Fruit fly (Drosophila melanogaster): ENCODE data around the gene JMJD7.

Gene JMJD7

dm6 chr3L:13403141-13403867 is 46.8 kb downstream of the JMJD7 start (continued):
- TF ChIP-seq CG17186 (GFP tag; optimal IDR thresholded peaks at IDR 0.05) (no peak), D (optimal IDR thresholded peaks at IDR 0.05) (no peak), D (GFP tag; optimal IDR thresholded peaks at IDR 0.05) (peak; percentile 64), CG4730 (GFP tag; IDR thresholded peaks at IDR 0.05) (no peak; the same call in 1 of the 2 replicates), CG17829 (tag; optimal IDR thresholded peaks at IDR 0.05) (peak; percentile 35), hbn (GFP tag; IDR thresholded peaks at IDR 0.05; ENCODE audit: partially characterized antibody) (no peak), Hmr (GFP tag; optimal IDR thresholded peaks at IDR 0.05) (no peak), h (optimal IDR thresholded peaks at IDR 0.05) (no peak), Taf1 (GFP tag; IDR thresholded peaks at IDR 0.05) (no peak), CG16863 (GFP tag; optimal IDR thresholded peaks at IDR 0.05) (no peak), CG6175 (GFP tag; IDR thresholded peaks at IDR 0.05) (no peak), lov (optimal IDR thresholded peaks at IDR 0.05) (no peak), lov (GFP tag; IDR thresholded peaks at IDR 0.05) (no peak), shn (GFP tag; optimal IDR thresholded peaks at IDR 0.05) (no peak), CG8944 (GFP tag; optimal IDR thresholded peaks at IDR 0.05) (no peak), CG14667 (GFP tag; IDR thresholded peaks at IDR 0.05) (no peak), Dp (GFP tag; optimal IDR thresholded peaks at IDR 0.05) (no peak), CG2875 (GFP tag; optimal IDR thresholded peaks at IDR 0.05) (no peak), Elba2 (GFP tag; optimal IDR thresholded peaks at IDR 0.05) (no peak), CG7357 (GFP tag; IDR thresholded peaks at IDR 0.05) (no peak), CG9727 (GFP tag; optimal IDR thresholded peaks at IDR 0.05) (peak; percentile 69), CG10267 (tag; optimal IDR thresholded peaks at IDR 0.05) (peak; percentile 56), Gug (GFP tag; IDR thresholded peaks at IDR 0.05) (no peak; the same call in 3 of the 4 replicates), HLH4C (GFP tag; IDR thresholded peaks at IDR 0.05; ENCODE audit: partially characterized antibody) (no peak), CG7271 (tag; optimal IDR thresholded peaks at IDR 0.05) (no peak), CG31388 (GFP tag; optimal IDR thresholded peaks at IDR 0.05) (no peak), CG15011 (GFP tag; optimal IDR thresholded peaks at IDR 0.05) (no peak), mirr (GFP tag; optimal IDR thresholded peaks at IDR 0.05) (no peak), Rx (GFP tag; IDR thresholded peaks at IDR 0.05) (no peak), CG17912 (GFP tag; optimal IDR thresholded peaks at IDR 0.05) (no peak), unc-4 (GFP tag; IDR thresholded peaks at IDR 0.05; ENCODE audit: partially characterized antibody) (no peak), Ada2b (GFP tag; IDR thresholded peaks at IDR 0.05) (no peak), aop (GFP tag; IDR thresholded peaks at IDR 0.05) (no peak), ab (GFP tag; optimal IDR thresholded peaks at IDR 0.05) (no peak), Trl (optimal IDR thresholded peaks at IDR 0.05) (no peak), Trl (GFP tag; optimal IDR thresholded peaks at IDR 0.05) (no peak), Sry-δ (GFP tag; optimal IDR thresholded peaks at IDR 0.05) (no peak), dm (GFP tag; optimal IDR thresholded peaks at IDR 0.05) (no peak), jigr1 (GFP tag; IDR thresholded peaks at IDR 0.05) (no peak), CG13123 (GFP tag; optimal IDR thresholded peaks at IDR 0.05) (no peak), CTCF (GFP tag; optimal IDR thresholded peaks at IDR 0.05) (no peak), fd3F (GFP tag; optimal IDR thresholded peaks at IDR 0.05) (no peak), H2.0 (GFP tag; IDR thresholded peaks at IDR 0.05) (no peak), Nf-YB (GFP tag; optimal IDR thresholded peaks at IDR 0.05) (peak; percentile 98), CG8359 (GFP tag; optimal IDR thresholded peaks at IDR 0.05; ENCODE audit: borderline replicate concordance) (no peak), CG3726 (GFP tag; IDR thresholded peaks at IDR 0.05) (no peak), Xbp1 (GFP tag; optimal IDR thresholded peaks at IDR 0.05) (no peak), Max (GFP tag; optimal IDR thresholded peaks at IDR 0.05) (no peak), CG14050 (GFP tag; IDR thresholded peaks at IDR 0.05) (no peak), Xrp1 (GFP tag; IDR thresholded peaks at IDR 0.05) (peak; percentile 40; the same call in 1 of the 2 replicates), CG9817 (tag; optimal IDR thresholded peaks at IDR 0.05) (no peak), CG10959 (GFP tag; IDR thresholded peaks at IDR 0.05) (0 out of 2 replicates have a peak, but pooled peaks have one; percentile 41), CG1529 (GFP tag; optimal IDR thresholded peaks at IDR 0.05) (no peak)

Measured in whole organism, embryonic.